Worm (Caenorhabditis elegans) whole organism, early embryonic: ENCODE measurements around the gene K11H12.11.

Source experiments
- B0310.2 ChIP-seq: sonication (generic microtip); optimal IDR thresholded peaks from 2 replicates; lab custom pipeline; 2016; ENCODE audit warnings: mild to moderate bottlenecking, missing genetic modification characterization, missing compliant biosample characterization
- ceh-13 ChIP-seq: fragments of 200-800 bp; sonication (Bioruptor generic); optimal IDR thresholded peaks from 2 replicates; lab custom pipeline; 2018; ENCODE audit warnings: mild to moderate bottlenecking, missing genetic modification characterization, missing compliant biosample characterization
- pes-1 ChIP-seq: fragments of 200-800 bp; sonication (Bioruptor generic); IDR thresholded peaks from 2 replicates; pipeline ENCODE4 v1.3.6; 2022; ENCODE audit warnings: missing genetic modification reagents, missing genetic modification characterization, missing compliant biosample characterization

- TF ChIP-seq pes-1 (GFP tag; lab: Robert Waterston, UW), result no peak
- no peak for TF ChIP-seq ceh-13
- no peak for TF ChIP-seq B0310.2
Measured at ce11 chrIV:622989-623388, 47.4 kb downstream of the K11H12.11 start.
